Fruit fly (Drosophila melanogaster): ENCODE results near the gene gpp.

- TF ChIP-seq CG10348 (GFP tag; IDR thresholded peaks at IDR 0.05) (no peak), CG12605 (GFP tag; IDR thresholded peaks at IDR 0.05) (no peak), CG15710 (tag; optimal IDR thresholded peaks at IDR 0.05) (no peak), CG17806 (tag; optimal IDR thresholded peaks at IDR 0.05) (no peak), CG34367 (tag; optimal IDR thresholded peaks at IDR 0.05) (no peak), CG14655 (GFP tag; optimal IDR thresholded peaks at IDR 0.05) (no peak), CG9948 (tag; optimal IDR thresholded peaks at IDR 0.05) (no peak), Ets98B (GFP tag; IDR thresholded peaks at IDR 0.05) (no peak), CG8159 (tag; optimal IDR thresholded peaks at IDR 0.05) (no peak), CG8301 (tag; optimal IDR thresholded peaks at IDR 0.05) (no peak)
These were observed 1.4 kb upstream of the gpp start for dm6 chr3R:6405239-6405638.
